Fruit fly (Drosophila melanogaster) whole organism, prepupa: ENCODE results near the gene ara.

Experiments
- CG34406 ChIP-seq: fragments of 200-800 bp; sonication (Bioruptor generic); optimal IDR thresholded peaks from 3 replicates; lab custom pipeline; 2016; ENCODE audit warnings: missing biosample characterization, missing genetic modification characterization
- Eip75B ChIP-seq: fragments of 200-800 bp; sonication (Bioruptor generic); optimal IDR thresholded peaks from 3 replicates; lab custom pipeline; 2016; ENCODE audit warnings: missing biosample characterization, missing genetic modification characterization
- Eip78C ChIP-seq: fragments of 200-800 bp; sonication (Bioruptor generic); peaks from one replicate; lab custom pipeline; 2016; ENCODE audit warnings: missing biosample characterization, missing genetic modification characterization
- salr ChIP-seq, 2 experiments: fragments of 200-800 bp; sonication (Bioruptor generic); optimal IDR thresholded peaks; 3 replicates each; lab custom pipeline; 2016 to 2018; ENCODE audit warnings: missing biosample characterization in 2 of 2, missing genetic modification characterization in 2 of 2, mild to moderate bottlenecking in 1 of 2

- no peak for TF ChIP-seq salr (GFP tag; optimal IDR thresholded peaks at IDR 0.05; lab: Kevin White, UChicago)
- TF ChIP-seq CG34406 (GFP tag; lab: Kevin White, UChicago), result no peak
- TF ChIP-seq Eip75B (GFP tag; lab: Kevin White, UChicago), result no peak
- no peak for TF ChIP-seq Eip78C (GFP tag; lab: Kevin White, UChicago)
These were observed 25.8 kb downstream of the ara start for dm6 chr3L:12606292-12606691.
